Fruit fly (Drosophila melanogaster): Measurements from ENCODE around the gene Spt6.

dm6 chrX:6315583-6315982 is 48.0 kb downstream of the Spt6 start:
- TF ChIP-seq CG8478 (optimal IDR thresholded peaks at IDR 0.05) (no peak), EcR (GFP tag; optimal IDR thresholded peaks at IDR 0.05) (no peak), psq (optimal IDR thresholded peaks at IDR 0.05) (no peak)
